Worm (Caenorhabditis elegans) whole organism, L2 larva: ENCODE measurements around the gene srv-32.
A peak's percentile ranks its signal among the peaks of the same experiment; 100 is the strongest.

ENCODE experiments used
- C34F6.9 ChIP-seq: fragments of 150-350 bp; optimal IDR thresholded peaks from 2 replicates; lab custom pipeline; 2014; ENCODE audit warnings: missing biosample characterization, missing genetic modification characterization
- F13H6.1 ChIP-seq: sonication (generic microtip); optimal IDR thresholded peaks from 2 replicates; lab custom pipeline; 2016; ENCODE audit warnings: missing genetic modification characterization, missing compliant biosample characterization
- R02D3.7 ChIP-seq: fragments of 150-350 bp; optimal IDR thresholded peaks from 2 replicates; lab custom pipeline; 2014; ENCODE audit warnings: missing biosample characterization, missing genetic modification characterization
- Y55F3AM.14 ChIP-seq: fragments of 200-800 bp; sonication (Bioruptor generic); optimal IDR thresholded peaks from 2 replicates; lab custom pipeline; 2018; ENCODE audit warnings: mild to moderate bottlenecking, missing genetic modification characterization, missing compliant biosample characterization
- ZK546.5 ChIP-seq: sonication (generic microtip); optimal IDR thresholded peaks from 2 replicates; lab custom pipeline; 2017; ENCODE audit warnings: missing biosample characterization, missing genetic modification characterization
- alr-1 ChIP-seq: fragments of 150-350 bp; optimal IDR thresholded peaks from 2 replicates; lab custom pipeline; 2014; ENCODE audit warnings: missing biosample characterization, missing genetic modification characterization
- aly-2 ChIP-seq: fragments of 150-350 bp; optimal IDR thresholded peaks from 2 replicates; lab custom pipeline; 2014; ENCODE audit warnings: missing biosample characterization, missing genetic modification characterization
- ama-1 ChIP-seq: fragments of 150-350 bp; optimal IDR thresholded peaks from 2 replicates; lab custom pipeline; 2018; ENCODE audit warnings: inconsistent platforms
- blmp-1 ChIP-seq: sonication (generic microtip); optimal IDR thresholded peaks from 2 replicates; lab custom pipeline; 2017; ENCODE audit warnings: missing genetic modification characterization, mild to moderate bottlenecking, missing compliant biosample characterization, antibody characterized with exemption, moderate library complexity; ENCODE audit not compliant: insufficient read depth
- ceh-82 ChIP-seq: fragments of 150-350 bp; optimal IDR thresholded peaks from 2 replicates; lab custom pipeline; 2014; ENCODE audit warnings: missing biosample characterization, missing genetic modification characterization
- crh-2 ChIP-seq: sonication (generic microtip); optimal IDR thresholded peaks from 2 replicates; lab custom pipeline; 2017; ENCODE audit warnings: missing biosample characterization, missing genetic modification characterization
- egl-27 ChIP-seq: sonication (generic microtip); optimal IDR thresholded peaks from 3 replicates; lab custom pipeline; 2017; ENCODE audit warnings: missing biosample characterization, missing genetic modification reagents, missing genetic modification characterization
- elt-1 ChIP-seq: fragments of 150-350 bp; optimal IDR thresholded peaks from 2 replicates; lab custom pipeline; 2014; ENCODE audit warnings: missing biosample characterization, missing genetic modification characterization
- elt-3 ChIP-seq: sonication (generic microtip); optimal IDR thresholded peaks from 2 replicates; lab custom pipeline; 2017; ENCODE audit warnings: missing biosample characterization, missing genetic modification characterization
- fos-1 ChIP-seq: fragments of 150-350 bp; optimal IDR thresholded peaks from 2 replicates; lab custom pipeline; 2014; ENCODE audit warnings: missing biosample characterization, missing genetic modification characterization
- gmeb-1 ChIP-seq: fragments of 150-350 bp; optimal IDR thresholded peaks from 2 replicates; lab custom pipeline; 2014; ENCODE audit warnings: missing biosample characterization, missing genetic modification characterization
- lin-11 ChIP-seq: fragments of 150-350 bp; sonication (generic microtip); optimal IDR thresholded peaks from 2 replicates; lab custom pipeline; 2014; ENCODE audit warnings: missing biosample characterization, missing genetic modification characterization, inconsistent platforms, mixed read lengths
- lin-13 ChIP-seq: fragments of 150-350 bp; optimal IDR thresholded peaks from 2 replicates; lab custom pipeline; 2014; ENCODE audit warnings: missing biosample characterization, missing genetic modification reagents, missing genetic modification characterization
- lin-39 ChIP-seq: fragments of 150-350 bp; optimal IDR thresholded peaks from 2 replicates; lab custom pipeline; 2014; ENCODE audit warnings: missing biosample characterization, missing genetic modification reagents, missing genetic modification characterization
- mbf-1 ChIP-seq: sonication (generic microtip); optimal IDR thresholded peaks from 2 replicates; lab custom pipeline; 2017; ENCODE audit warnings: missing biosample characterization, missing genetic modification characterization
- mdl-1 ChIP-seq, 2 experiments: fragments of 150-350 bp in 1 of 2; sonication (generic microtip) in 1 of 2; optimal IDR thresholded peaks; 2 replicates each; lab custom pipeline; 2017; ENCODE audit warnings: missing biosample characterization in 2 of 2, missing genetic modification characterization in 2 of 2
- nhr-11 ChIP-seq: fragments of 150-350 bp; optimal IDR thresholded peaks from 2 replicates; lab custom pipeline; 2014; ENCODE audit warnings: missing biosample characterization, missing genetic modification characterization
- nhr-12 ChIP-seq: fragments of 150-350 bp; optimal IDR thresholded peaks from 2 replicates; lab custom pipeline; 2014; ENCODE audit warnings: missing biosample characterization, missing genetic modification characterization
- nhr-129 ChIP-seq: fragments of 150-350 bp; optimal IDR thresholded peaks from 2 replicates; lab custom pipeline; 2014; ENCODE audit warnings: missing biosample characterization, missing genetic modification characterization
- nhr-21 ChIP-seq: fragments of 150-350 bp; optimal IDR thresholded peaks from 2 replicates; lab custom pipeline; 2014; ENCODE audit warnings: missing biosample characterization, missing genetic modification characterization
- nhr-237 ChIP-seq: fragments of 150-350 bp; optimal IDR thresholded peaks from 2 replicates; lab custom pipeline; 2014; ENCODE audit warnings: missing biosample characterization, missing genetic modification characterization
- nhr-25 ChIP-seq: fragments of 150-350 bp; sonication (generic microtip); optimal IDR thresholded peaks from 3 replicates; lab custom pipeline; 2014; ENCODE audit warnings: missing biosample characterization, missing genetic modification characterization
- nhr-6 ChIP-seq: fragments of 150-350 bp; optimal IDR thresholded peaks from 2 replicates; lab custom pipeline; 2014; ENCODE audit warnings: missing biosample characterization, missing genetic modification characterization
- nhr-77 ChIP-seq: fragments of 150-350 bp; optimal IDR thresholded peaks from 2 replicates; lab custom pipeline; 2014; ENCODE audit warnings: missing biosample characterization, missing genetic modification characterization
- peb-1 ChIP-seq: fragments of 150-350 bp; optimal IDR thresholded peaks from 2 replicates; lab custom pipeline; 2014; ENCODE audit warnings: missing biosample characterization, missing genetic modification characterization
- snpc-4 ChIP-seq: fragments of 150-350 bp; optimal IDR thresholded peaks from 2 replicates; lab custom pipeline; 2014; ENCODE audit warnings: missing biosample characterization, missing genetic modification characterization
- unc-55 ChIP-seq: fragments of 150-350 bp; sonication (generic microtip); optimal IDR thresholded peaks from 3 replicates; lab custom pipeline; 2014; ENCODE audit warnings: missing biosample characterization, missing genetic modification reagents, missing genetic modification characterization
- unc-62 ChIP-seq: fragments of 150-350 bp; optimal IDR thresholded peaks from 2 replicates; lab custom pipeline; 2014; ENCODE audit warnings: missing biosample characterization, missing genetic modification reagents, missing genetic modification characterization
- ztf-4 ChIP-seq: fragments of 150-350 bp; optimal IDR thresholded peaks from 2 replicates; lab custom pipeline; 2014; ENCODE audit warnings: missing biosample characterization, missing genetic modification characterization

The srv-32 gene

ce11 chrIV:6275671-6276209, 6.3 kb downstream of the srv-32 start, which contains the start of the genes aat-4 and T13A10.1:
Gene aat-4 (minus strand): TSS chrIV:6275721.
Gene T13A10.1 (plus strand): TSS chrIV:6276081.
- TF ChIP-seq nhr-77 (no peak), crh-2 (tag; lab: Kevin White, UChicago) (no peak), fos-1 (tag; lab: Kevin White, UChicago) (peak; percentile 94), gmeb-1 (tag; lab: Kevin White, UChicago) (peak; percentile 24)

ce11 chrIV:6271923-6272322, 10.1 kb downstream of the srv-32 start, which contains the start of gene srv-31:
Gene srv-31 (minus strand): TSS chrIV:6272023.
- TF ChIP-seq elt-1: no peak
- TF ChIP-seq ceh-82 (tag; lab: Kevin White, UChicago): no peak
- no peak for TF ChIP-seq nhr-77
- TF ChIP-seq peb-1 (tag; lab: Kevin White, UChicago): no peak
- no peak for TF ChIP-seq elt-3
- TF ChIP-seq mdl-1 (tag; optimal IDR thresholded peaks at IDR 0.05; lab: Kevin White, UChicago): no peak
- TF ChIP-seq nhr-12 (tag; lab: Kevin White, UChicago): no peak
- no peak for TF ChIP-seq ZK546.5 (tag; lab: Kevin White, UChicago)
- no peak for TF ChIP-seq fos-1 (tag; lab: Kevin White, UChicago)
- no peak for TF ChIP-seq lin-39 (tag; lab: Kevin White, UChicago)
- TF ChIP-seq snpc-4: no peak
- TF ChIP-seq C34F6.9: no peak
- no peak for TF ChIP-seq nhr-25
- no peak for TF ChIP-seq lin-11
- no peak for TF ChIP-seq nhr-21
- TF ChIP-seq egl-27 (tag; lab: Kevin White, UChicago): no peak
- no peak for TF ChIP-seq nhr-129 (tag; lab: Kevin White, UChicago)
- TF ChIP-seq lin-13: no peak
- TF ChIP-seq ama-1 (lab: Kevin White, UChicago): no peak
- TF ChIP-seq blmp-1 (tag; lab: Kevin White, UChicago): no peak

- TF ChIP-seq nhr-21 (no peak), nhr-11 (tag; lab: Kevin White, UChicago) (no peak), aly-2 (tag; lab: Kevin White, UChicago) (no peak)
Measured at ce11 chrIV:6269346-6269745, 12.7 kb downstream of the srv-32 start, which contains the start of gene srv-30. Gene srv-30 (minus strand): TSS chrIV:6269446.

- TF ChIP-seq nhr-6 (tag; lab: Kevin White, UChicago) (no peak), nhr-237 (tag; lab: Kevin White, UChicago) (no peak), ztf-4 (tag; lab: Kevin White, UChicago) (no peak), unc-55 (no peak), F13H6.1 (no peak), R02D3.7 (tag; lab: Kevin White, UChicago) (no peak), mbf-1 (tag; lab: Kevin White, UChicago) (no peak), unc-62 (GFP tag; lab: Kevin White, UChicago) (no peak), lin-13 (no peak)
Measured at ce11 chrIV:6266499-6266898, 15.5 kb downstream of the srv-32 start, which contains the start of gene srv-29. Gene srv-29 (minus strand): TSS chrIV:6266599.

- TF ChIP-seq nhr-237 (tag; lab: Kevin White, UChicago) (no peak), elt-3 (no peak), lin-11 (no peak), Y55F3AM.14 (GFP tag; lab: Kevin White, UChicago) (no peak), alr-1 (no peak), blmp-1 (tag; lab: Kevin White, UChicago) (no peak), gmeb-1 (tag; lab: Kevin White, UChicago) (no peak), ZK546.5 (tag; lab: Kevin White, UChicago) (no peak), ztf-4 (tag; lab: Kevin White, UChicago) (no peak), fos-1 (tag; lab: Kevin White, UChicago) (no peak), aly-2 (tag; lab: Kevin White, UChicago) (no peak)
Measured at ce11 chrIV:6263244-6263643, 18.8 kb downstream of the srv-32 start, which contains the start of gene srv-28. Gene srv-28 (minus strand): TSS chrIV:6263344.
